Worm (Caenorhabditis elegans) whole organism, L1 larva: Measurements from ENCODE around the gene R08E3.1.

Experiments
- C04F5.9 ChIP-seq: sonication (generic microtip); optimal IDR thresholded peaks from 2 replicates; lab custom pipeline; 2016; ENCODE audit warnings: missing genetic modification characterization, missing compliant biosample characterization
- C16A3.4 ChIP-seq: fragments of 150-350 bp; optimal IDR thresholded peaks from 2 replicates; lab custom pipeline; 2014; ENCODE audit warnings: missing biosample characterization, missing genetic modification characterization
- F16B12.6 ChIP-seq: fragments of 150-350 bp; optimal IDR thresholded peaks from 2 replicates; lab custom pipeline; 2014; ENCODE audit warnings: missing biosample characterization, missing genetic modification characterization
- Y116A8C.19 ChIP-seq: sonication (generic microtip); optimal IDR thresholded peaks from 2 replicates; lab custom pipeline; 2016; ENCODE audit warnings: missing compliant biosample characterization, missing genetic modification characterization, borderline replicate concordance
- alr-1 ChIP-seq: fragments of 200-800 bp; sonication (Bioruptor generic); optimal IDR thresholded peaks from 2 replicates; lab custom pipeline; 2018; ENCODE audit warnings: borderline replicate concordance, mild to moderate bottlenecking, missing genetic modification characterization, missing compliant biosample characterization
- ceh-63 ChIP-seq: fragments of 200-800 bp; sonication (Bioruptor generic); optimal IDR thresholded peaks from 2 replicates; lab custom pipeline; 2018; ENCODE audit warnings: mild to moderate bottlenecking, missing genetic modification characterization, missing compliant biosample characterization
- ceh-8 ChIP-seq: fragments of 200-800 bp; sonication (Bioruptor generic); optimal IDR thresholded peaks from 2 replicates; lab custom pipeline; 2018; ENCODE audit warnings: mild to moderate bottlenecking, missing genetic modification characterization, moderate library complexity, missing compliant biosample characterization
- ceh-82 ChIP-seq, 3 experiments: fragments of 150-350 bp in 1 of 3; sonication (generic microtip) in 2 of 3; optimal IDR thresholded peaks; 2 replicates each; lab custom pipeline; 2014 to 2017; ENCODE audit warnings: missing biosample characterization in 3 of 3, missing genetic modification characterization in 3 of 3
- ceh-88 ChIP-seq: fragments of 200-800 bp; sonication (Bioruptor generic); IDR thresholded peaks from 2 replicates; pipeline ENCODE4 v1.3.6; 2022; ENCODE audit warnings: missing genetic modification characterization, missing compliant biosample characterization
- ces-1 ChIP-seq: fragments of 150-350 bp; optimal IDR thresholded peaks from 2 replicates; lab custom pipeline; 2014; ENCODE audit warnings: missing biosample characterization, missing genetic modification reagents, missing genetic modification characterization
- dpl-1 ChIP-seq, 3 experiments: fragments of 150-350 bp in 2 of 3; sonication (generic microtip) in 1 of 3; optimal IDR thresholded peaks; 2 replicates each; lab custom pipeline; 2014 to 2017; ENCODE audit warnings: missing biosample characterization in 3 of 3, missing genetic modification characterization in 3 of 3, missing genetic modification reagents in 3 of 3
- efl-3 ChIP-seq: fragments of 200-800 bp; sonication (Bioruptor generic); optimal IDR thresholded peaks from 2 replicates; lab custom pipeline; 2018; ENCODE audit warnings: mild to moderate bottlenecking, missing genetic modification characterization, missing compliant biosample characterization
- egl-13 ChIP-seq: sonication (generic microtip); optimal IDR thresholded peaks from 2 replicates; lab custom pipeline; 2016; ENCODE audit warnings: missing genotype, missing genetic modification reagents, missing genetic modification characterization, missing compliant biosample characterization
- egl-27 ChIP-seq, 2 experiments: fragments of 150-350 bp in 1 of 2; sonication (generic microtip); optimal IDR thresholded peaks; 3 replicates each; lab custom pipeline; 2017 to 2018; ENCODE audit warnings: missing biosample characterization in 2 of 2, missing genetic modification characterization in 2 of 2, missing genetic modification reagents in 2 of 2
- elt-3 ChIP-seq, 6 experiments: fragments of 150-350 bp in 1 of 6; sonication (generic microtip); optimal IDR thresholded peaks; 2 replicates each; lab custom pipeline; 2017 to 2018; ENCODE audit warnings: missing biosample characterization in 6 of 6, missing genetic modification characterization in 6 of 6, inconsistent platforms in 1 of 6
- ets-5 ChIP-seq: fragments of 200-800 bp; sonication (Bioruptor generic); IDR thresholded peaks from 2 replicates; pipeline ENCODE4 v1.3.6; 2022; ENCODE audit warnings: missing genetic modification characterization, missing compliant biosample characterization
- fkh-10 ChIP-seq: sonication (generic microtip); optimal IDR thresholded peaks from 2 replicates; lab custom pipeline; 2017; ENCODE audit warnings: missing biosample characterization, missing genetic modification reagents, missing genetic modification characterization
- fkh-8 ChIP-seq: sonication (generic microtip); optimal IDR thresholded peaks from 2 replicates; lab custom pipeline; 2016; ENCODE audit warnings: mild to moderate bottlenecking, missing genetic modification characterization, missing compliant biosample characterization
- grh-1 ChIP-seq: fragments of 200-800 bp; sonication (Bioruptor generic); IDR thresholded peaks from 2 replicates; pipeline ENCODE4 v1.3.6; 2022; ENCODE audit warnings: missing genetic modification reagents, missing genetic modification characterization, missing compliant biosample characterization
- hpl-2 ChIP-seq: fragments of 150-350 bp; optimal IDR thresholded peaks from 2 replicates; lab custom pipeline; 2014; ENCODE audit warnings: missing biosample characterization, missing genetic modification reagents, missing genetic modification characterization
- irx-1 ChIP-seq: sonication (generic microtip); optimal IDR thresholded peaks from 2 replicates; lab custom pipeline; 2016; ENCODE audit warnings: missing genetic modification characterization, missing compliant biosample characterization
- lin-13 ChIP-seq: fragments of 150-350 bp; optimal IDR thresholded peaks from 2 replicates; lab custom pipeline; 2014; ENCODE audit warnings: missing biosample characterization, missing genetic modification reagents, missing genetic modification characterization
- lir-3 ChIP-seq: sonication (generic microtip); optimal IDR thresholded peaks from 2 replicates; lab custom pipeline; 2016; ENCODE audit warnings: mild to moderate bottlenecking, missing genetic modification characterization, moderate library complexity, missing compliant biosample characterization; ENCODE audit not compliant: poor library complexity
- mab-9 ChIP-seq: fragments of 200-800 bp; sonication (Bioruptor generic); IDR thresholded peaks from 2 replicates; pipeline ENCODE4 v1.3.6; 2022; ENCODE audit warnings: missing genetic modification reagents, missing genetic modification characterization, missing compliant biosample characterization
- mdl-1 ChIP-seq, 2 experiments: fragments of 150-350 bp; optimal IDR thresholded peaks; 2 replicates each; lab custom pipeline; 2014 to 2017; ENCODE audit warnings: missing biosample characterization in 2 of 2, missing genetic modification characterization in 2 of 2, inconsistent platforms in 1 of 2
- mep-1 ChIP-seq: fragments of 150-350 bp; optimal IDR thresholded peaks from 2 replicates; lab custom pipeline; 2014; ENCODE audit warnings: missing biosample characterization, missing genetic modification characterization
- nhr-19 ChIP-seq: fragments of 200-800 bp; sonication (Bioruptor generic); conservative IDR thresholded peaks from 2 replicates; pipeline ENCODE4 v1.3.6; 2022; ENCODE audit warnings: missing genetic modification characterization, missing compliant biosample characterization
- nhr-237 ChIP-seq: fragments of 150-350 bp; optimal IDR thresholded peaks from 2 replicates; lab custom pipeline; 2014; ENCODE audit warnings: missing biosample characterization, missing genetic modification characterization
- nhr-47 ChIP-seq: sonication (generic microtip); optimal IDR thresholded peaks from 2 replicates; lab custom pipeline; 2016; ENCODE audit warnings: mild to moderate bottlenecking, missing genetic modification characterization, moderate library complexity, missing compliant biosample characterization
- nhr-77 ChIP-seq: fragments of 150-350 bp; optimal IDR thresholded peaks from 2 replicates; lab custom pipeline; 2014; ENCODE audit warnings: missing biosample characterization, missing genetic modification characterization
- nhr-84 ChIP-seq: sonication (generic microtip); optimal IDR thresholded peaks from 2 replicates; lab custom pipeline; 2017; ENCODE audit warnings: missing biosample characterization, missing genetic modification characterization
- nhr-85 ChIP-seq: sonication (generic microtip); peaks from one replicate; lab custom pipeline; 2016; ENCODE audit warnings: missing genetic modification characterization, inconsistent platforms, missing compliant biosample characterization
- nhr-90 ChIP-seq: sonication (generic microtip); optimal IDR thresholded peaks from 2 replicates; lab custom pipeline; 2016; ENCODE audit warnings: mild to moderate bottlenecking, missing genetic modification characterization, missing compliant biosample characterization; ENCODE audit not compliant: poor library complexity
- pag-3 ChIP-seq: sonication (generic microtip); optimal IDR thresholded peaks from 2 replicates; lab custom pipeline; 2017; ENCODE audit warnings: missing genetic modification characterization, mild to moderate bottlenecking, missing compliant biosample characterization, antibody characterized with exemption, borderline replicate concordance; ENCODE audit not compliant: insufficient read depth
- pqm-1 ChIP-seq: sonication (generic microtip); optimal IDR thresholded peaks from 3 replicates; lab custom pipeline; 2017; ENCODE audit warnings: missing biosample characterization, missing genetic modification characterization
- rnt-1 ChIP-seq: sonication (generic microtip); optimal IDR thresholded peaks from 2 replicates; lab custom pipeline; 2016; ENCODE audit warnings: mild to moderate bottlenecking, missing genetic modification characterization, moderate library complexity, missing compliant biosample characterization
- snpc-4 ChIP-seq: fragments of 150-350 bp; optimal IDR thresholded peaks from 2 replicates; lab custom pipeline; 2014; ENCODE audit warnings: missing biosample characterization, missing genetic modification characterization
- snu-23 ChIP-seq: sonication (generic microtip); optimal IDR thresholded peaks from 2 replicates; lab custom pipeline; 2016; ENCODE audit warnings: missing genetic modification characterization, missing compliant biosample characterization
- sox-4 ChIP-seq: sonication (generic microtip); optimal IDR thresholded peaks from 2 replicates; lab custom pipeline; 2016; ENCODE audit warnings: missing genetic modification characterization, missing compliant biosample characterization
- sptf-1 ChIP-seq: fragments of 150-350 bp; optimal IDR thresholded peaks from 2 replicates; lab custom pipeline; 2014; ENCODE audit warnings: missing biosample characterization, missing genetic modification characterization
- sup-37 ChIP-seq: fragments of 200-800 bp; sonication (Bioruptor generic); optimal IDR thresholded peaks from 2 replicates; lab custom pipeline; 2018; ENCODE audit warnings: mild to moderate bottlenecking, missing genetic modification characterization, missing compliant biosample characterization
- swsn-7 ChIP-seq: sonication (generic microtip); optimal IDR thresholded peaks from 2 replicates; lab custom pipeline; 2016; ENCODE audit warnings: missing genetic modification characterization, missing compliant biosample characterization
- tbx-2 ChIP-seq: sonication (generic microtip); optimal IDR thresholded peaks from 2 replicates; lab custom pipeline; 2016; ENCODE audit warnings: missing genetic modification characterization, missing compliant biosample characterization
- tlp-1 ChIP-seq: fragments of 150-350 bp; optimal IDR thresholded peaks from 2 replicates; lab custom pipeline; 2014; ENCODE audit warnings: missing biosample characterization, missing genetic modification characterization
- unc-30 ChIP-seq: sonication (generic microtip); optimal IDR thresholded peaks from 2 replicates; lab custom pipeline; 2017; ENCODE audit warnings: missing biosample characterization, missing genetic modification characterization
- unc-62 ChIP-seq: fragments of 150-350 bp; optimal IDR thresholded peaks from 2 replicates; lab custom pipeline; 2014; ENCODE audit warnings: missing biosample characterization, missing genetic modification reagents, missing genetic modification characterization
- unc-86 ChIP-seq: sonication (generic microtip); optimal IDR thresholded peaks from 2 replicates; lab custom pipeline; 2016; ENCODE audit warnings: missing genetic modification characterization, missing compliant biosample characterization
- zag-1 ChIP-seq: fragments of 150-350 bp; optimal IDR thresholded peaks from 2 replicates; lab custom pipeline; 2014; ENCODE audit warnings: missing biosample characterization, missing genetic modification characterization
- zip-4 ChIP-seq: fragments of 200-800 bp; sonication (Bioruptor generic); optimal IDR thresholded peaks from 2 replicates; lab custom pipeline; 2018; ENCODE audit warnings: mild to moderate bottlenecking, missing genetic modification characterization, moderate library complexity, missing compliant biosample characterization
- ztf-4 ChIP-seq: fragments of 150-350 bp; optimal IDR thresholded peaks from 2 replicates; lab custom pipeline; 2014; ENCODE audit warnings: missing biosample characterization, missing genetic modification characterization

Gene R08E3.1

ce11 chrX:4844765-4845164, 22.3 kb downstream of the R08E3.1 start:
- TF ChIP-seq alr-1 (no peak), irx-1 (tag; lab: Kevin White, UChicago) (no peak), unc-62 (GFP tag; lab: Kevin White, UChicago) (no peak), fkh-8 (tag; lab: Kevin White, UChicago) (no peak), mdl-1 (tag; optimal IDR thresholded peaks at IDR 0.05; lab: Kevin White, UChicago) (no peak), pqm-1 (tag; lab: Kevin White, UChicago) (no peak), efl-3 (GFP tag; lab: Kevin White, UChicago) (no peak), sup-37 (GFP tag; lab: Kevin White, UChicago) (no peak), sox-4 (tag; lab: Kevin White, UChicago) (no peak), nhr-19 (GFP tag; lab: Robert Waterston, UW) (no peak), lir-3 (tag; lab: Kevin White, UChicago) (no peak), zag-1 (no peak), elt-3 (tag; optimal IDR thresholded peaks at IDR 0.05; lab: Kevin White, UChicago) (no peak), nhr-90 (tag; lab: Kevin White, UChicago) (no peak), ceh-88 (GFP tag; lab: Robert Waterston, UW) (no peak), unc-86 (tag; lab: Kevin White, UChicago) (no peak), Y116A8C.19 (tag; lab: Kevin White, UChicago) (no peak)

- TF ChIP-seq dpl-1 (GFP tag; optimal IDR thresholded peaks at IDR 0.05; lab: Kevin White, UChicago) (no peak), elt-3 (tag; optimal IDR thresholded peaks at IDR 0.05; lab: Kevin White, UChicago) (no peak), fkh-10 (GFP tag; lab: Kevin White, UChicago) (no peak), pag-3 (tag; lab: Kevin White, UChicago) (peak; percentile 94), C04F5.9 (tag; lab: Kevin White, UChicago) (no peak), ceh-63 (GFP tag; lab: Kevin White, UChicago) (no peak), swsn-7 (no peak), C16A3.4 (tag; lab: Kevin White, UChicago) (no peak), nhr-77 (tag; lab: Kevin White, UChicago) (no peak), nhr-237 (no peak), egl-13 (tag; lab: Kevin White, UChicago) (no peak), ceh-8 (GFP tag; lab: Kevin White, UChicago) (no peak), ceh-82 (tag; optimal IDR thresholded peaks at IDR 0.05; lab: Kevin White, UChicago) (peak in 2 of 3 experiments; percentile 24 to 26), nhr-84 (tag; lab: Kevin White, UChicago) (no peak), nhr-19 (GFP tag; lab: Robert Waterston, UW) (no peak), unc-62 (GFP tag; lab: Kevin White, UChicago) (no peak), tlp-1 (tag; lab: Kevin White, UChicago) (no peak), zip-4 (no peak), snpc-4 (tag; lab: Kevin White, UChicago) (no peak), egl-27 (tag; optimal IDR thresholded peaks at IDR 0.05; lab: Kevin White, UChicago) (no peak), grh-1 (no peak), ceh-88 (GFP tag; lab: Robert Waterston, UW) (no peak), mep-1 (tag; lab: Kevin White, UChicago) (no peak), mab-9 (GFP tag; lab: Robert Waterston, UW) (no peak), unc-86 (tag; lab: Kevin White, UChicago) (no peak), lin-13 (GFP tag; lab: Kevin White, UChicago) (no peak), hpl-2 (GFP tag; lab: Kevin White, UChicago) (no peak), ztf-4 (tag; lab: Kevin White, UChicago) (no peak), rnt-1 (peak; percentile 79), F16B12.6 (tag; lab: Kevin White, UChicago) (no peak), mdl-1 (tag; optimal IDR thresholded peaks at IDR 0.05; lab: Kevin White, UChicago) (no peak), sptf-1 (tag; lab: Kevin White, UChicago) (no peak), snu-23 (GFP tag; lab: Kevin White, UChicago) (peak; percentile 60), nhr-47 (tag; lab: Kevin White, UChicago) (no peak), tbx-2 (tag; lab: Kevin White, UChicago) (no peak), nhr-90 (tag; lab: Kevin White, UChicago) (no peak), ets-5 (GFP tag; lab: Robert Waterston, UW) (no peak), zag-1 (no peak), unc-30 (no peak), alr-1 (no peak), ces-1 (GFP tag; lab: Kevin White, UChicago) (no peak), nhr-85 (tag; lab: Kevin White, UChicago) (peak; percentile 27)
Measured at ce11 chrX:4853060-4853459, 30.6 kb downstream of the R08E3.1 start, which contains the start of gene F39C12.1. Gene F39C12.1 (minus strand): TSS chrX:4853195.
